Fruit fly (Drosophila melanogaster) whole organism: ENCODE measurements around the gene CG12017.

Experiments used
- CG8478 ChIP-seq: fragments of >200 bp; optimal IDR thresholded peaks from 2 replicates; lab custom pipeline; 2018; ENCODE audit warnings: inconsistent platforms
- pan ChIP-seq: fragments of >200 bp; optimal IDR thresholded peaks from 2 replicates; lab custom pipeline; 2017

dm6 chr3L:3303534-3304459 lies 23.8 kb downstream of the CG12017 start, which contains the start of gene ZnT63C:
- no peak for TF ChIP-seq CG8478 (lab: Kevin White, UChicago)
- TF ChIP-seq pan = no peak
